Fruit fly (Drosophila melanogaster): ENCODE measurements around the gene tal-3A.

- no peak for TF ChIP-seq CG1620 (GFP tag; optimal IDR thresholded peaks at IDR 0.05)
- no peak for TF ChIP-seq bab1 (GFP tag; optimal IDR thresholded peaks at IDR 0.05)
Measured at dm6 chr3R:13765456-13765855, 47.5 kb upstream of the tal-3A start, which contains the start of gene CG9312.

Measured in whole organism, adult.